Worm (Caenorhabditis elegans) whole organism, late embryonic: ENCODE results near the gene W04D2.4.
A peak's percentile ranks its signal among the peaks of the same experiment; 100 is the strongest.

ENCODE experiments used
- K02D7.2 ChIP-seq: sonication (generic microtip); optimal IDR thresholded peaks from 2 replicates; lab custom pipeline; 2017; ENCODE audit warnings: mild to moderate bottlenecking, missing genetic modification characterization, missing compliant biosample characterization
- Y22D7AL.16 ChIP-seq: sonication (generic microtip); optimal IDR thresholded peaks from 2 replicates; lab custom pipeline; 2016; ENCODE audit warnings: missing genetic modification characterization, missing compliant biosample characterization
- ama-1 ChIP-seq: fragments of 150-350 bp; optimal IDR thresholded peaks from 2 replicates; lab custom pipeline; 2014
- ceh-14 ChIP-seq: sonication (generic microtip); optimal IDR thresholded peaks from 2 replicates; lab custom pipeline; 2016; ENCODE audit warnings: missing genotype, missing genetic modification characterization, missing compliant biosample characterization
- ceh-22 ChIP-seq: sonication (generic microtip); optimal IDR thresholded peaks from 2 replicates; lab custom pipeline; 2017; ENCODE audit warnings: missing biosample characterization, missing genetic modification characterization
- ceh-30 ChIP-seq: fragments of 150-350 bp; optimal IDR thresholded peaks from 2 replicates; lab custom pipeline; 2014; ENCODE audit warnings: missing biosample characterization, missing genetic modification characterization
- ceh-34 ChIP-seq: sonication (generic microtip); optimal IDR thresholded peaks from 2 replicates; lab custom pipeline; 2016; ENCODE audit warnings: mild to moderate bottlenecking, missing genetic modification characterization, missing compliant biosample characterization
- ceh-45 ChIP-seq: fragments of 200-800 bp; sonication (Bioruptor generic); IDR thresholded peaks from 2 replicates; pipeline ENCODE4 v1.3.6; 2022; ENCODE audit warnings: missing genetic modification reagents, missing genetic modification characterization, missing compliant biosample characterization
- ceh-6 ChIP-seq: fragments of 200-800 bp; sonication (Bioruptor generic); optimal IDR thresholded peaks from 2 replicates; lab custom pipeline; 2018; ENCODE audit warnings: mild to moderate bottlenecking, missing genetic modification characterization, missing compliant biosample characterization
- dve-1 ChIP-seq: sonication (generic microtip); optimal IDR thresholded peaks from 2 replicates; lab custom pipeline; 2017; ENCODE audit warnings: antibody characterized with exemption, mild to moderate bottlenecking, missing genetic modification characterization, missing compliant biosample characterization
- eyg-1 ChIP-seq: sonication (generic microtip); optimal IDR thresholded peaks from 2 replicates; lab custom pipeline; 2016; ENCODE audit warnings: missing genotype, missing genetic modification characterization, missing compliant biosample characterization
- fax-1 ChIP-seq: sonication (generic microtip); optimal IDR thresholded peaks from 2 replicates; lab custom pipeline; 2016; ENCODE audit warnings: missing genotype, missing genetic modification characterization, missing compliant biosample characterization
- fkh-10 ChIP-seq: fragments of 150-350 bp; optimal IDR thresholded peaks from 2 replicates; lab custom pipeline; 2014; ENCODE audit warnings: missing biosample characterization, missing genetic modification reagents, missing genetic modification characterization
- hlh-13 ChIP-seq: fragments of 200-800 bp; sonication (Bioruptor generic); optimal IDR thresholded peaks from 2 replicates; lab custom pipeline; 2018; ENCODE audit warnings: mild to moderate bottlenecking, missing genetic modification characterization, missing compliant biosample characterization
- hlh-15 ChIP-seq: sonication (generic microtip); optimal IDR thresholded peaks from 2 replicates; lab custom pipeline; 2016; ENCODE audit warnings: missing genetic modification characterization, missing compliant biosample characterization
- hlh-6 ChIP-seq: sonication (generic microtip); optimal IDR thresholded peaks from 2 replicates; lab custom pipeline; 2016; ENCODE audit warnings: missing genotype, missing genetic modification characterization, missing compliant biosample characterization
- lim-6 ChIP-seq: sonication (generic microtip); optimal IDR thresholded peaks from 2 replicates; lab custom pipeline; 2016; ENCODE audit warnings: missing genetic modification characterization, missing compliant biosample characterization
- lin-11 ChIP-seq: fragments of 200-800 bp; sonication (Bioruptor generic); optimal IDR thresholded peaks from 2 replicates; lab custom pipeline; 2018; ENCODE audit warnings: mild to moderate bottlenecking, missing genetic modification characterization, missing compliant biosample characterization
- mec-3 ChIP-seq: sonication (generic microtip); optimal IDR thresholded peaks from 2 replicates; lab custom pipeline; 2016; ENCODE audit warnings: borderline replicate concordance, missing genetic modification characterization, missing compliant biosample characterization
- nhr-232 ChIP-seq: sonication (generic microtip); optimal IDR thresholded peaks from 2 replicates; lab custom pipeline; 2016; ENCODE audit warnings: missing genetic modification characterization, missing compliant biosample characterization
- npax-4 ChIP-seq: sonication (generic microtip); optimal IDR thresholded peaks from 2 replicates; lab custom pipeline; 2016; ENCODE audit warnings: missing genetic modification characterization, missing compliant biosample characterization
- pax-1 ChIP-seq: fragments of 150-350 bp; optimal IDR thresholded peaks from 2 replicates; lab custom pipeline; 2014; ENCODE audit warnings: missing biosample characterization, missing genetic modification characterization
- pha-4 ChIP-seq: fragments of 150-350 bp; optimal IDR thresholded peaks from 2 replicates; lab custom pipeline; 2018; ENCODE audit warnings: missing biosample characterization, missing genetic modification reagents, missing genetic modification characterization
- ref-2 ChIP-seq: sonication (generic microtip); optimal IDR thresholded peaks from 2 replicates; lab custom pipeline; 2016; ENCODE audit warnings: missing genetic modification characterization, missing compliant biosample characterization
- rnt-1 ChIP-seq: sonication (generic microtip); optimal IDR thresholded peaks from 2 replicates; lab custom pipeline; 2016; ENCODE audit warnings: missing genetic modification characterization, missing compliant biosample characterization
- sox-2 ChIP-seq: fragments of 200-800 bp; sonication (Bioruptor generic); IDR thresholded peaks from 2 replicates; pipeline ENCODE4 v1.3.6; 2022; ENCODE audit warnings: missing genetic modification reagents, missing genetic modification characterization, missing compliant biosample characterization
- sox-4 ChIP-seq: sonication (generic microtip); optimal IDR thresholded peaks from 2 replicates; lab custom pipeline; 2017; ENCODE audit warnings: mild to moderate bottlenecking, missing genetic modification characterization, inconsistent platforms, missing compliant biosample characterization
- tbx-2 ChIP-seq: sonication (generic microtip); optimal IDR thresholded peaks from 2 replicates; lab custom pipeline; 2016; ENCODE audit warnings: missing genetic modification characterization, missing compliant biosample characterization
- unc-3 ChIP-seq, 2 experiments: fragments of 200-800 bp in 1 of 2; sonication (Bioruptor generic) in 1 of 2; sonication (generic microtip) in 1 of 2; conservative IDR thresholded peaks in 1 of 2; optimal IDR thresholded peaks in 1 of 2; 2 replicates each; pipeline versions ENCODE4 v1.3.6 to Lab custom; 2016 to 2022; ENCODE audit warnings: missing compliant biosample characterization in 2 of 2, missing genetic modification characterization in 2 of 2, missing genetic modification reagents in 1 of 2
- unc-42 ChIP-seq: sonication (generic microtip); optimal IDR thresholded peaks from 2 replicates; lab custom pipeline; 2016; ENCODE audit warnings: missing genotype, missing genetic modification characterization, missing compliant biosample characterization
- unc-86 ChIP-seq: sonication (generic microtip); optimal IDR thresholded peaks from 2 replicates; lab custom pipeline; 2016; ENCODE audit warnings: missing genetic modification characterization, missing compliant biosample characterization
- ztf-16 ChIP-seq: sonication (generic microtip); optimal IDR thresholded peaks from 2 replicates; lab custom pipeline; 2017; ENCODE audit warnings: missing genetic modification characterization, missing compliant biosample characterization

The W04D2.4 gene

ce11 chrV:12540018-12540417 lies 42.5 kb upstream of the W04D2.4 start:
- no peak for TF ChIP-seq lin-11 (tag; lab: Kevin White, UChicago)
- TF ChIP-seq ceh-22 (tag; lab: Kevin White, UChicago), result no peak
- TF ChIP-seq hlh-15 (tag; lab: Kevin White, UChicago), result no peak
- no peak for TF ChIP-seq eyg-1
- no peak for TF ChIP-seq nhr-232
- TF ChIP-seq sox-4 (tag; lab: Kevin White, UChicago), result no peak
- TF ChIP-seq ceh-6 (GFP tag; lab: Kevin White, UChicago), result no peak
- TF ChIP-seq ztf-16 (tag; lab: Kevin White, UChicago), result no peak
- no peak for TF ChIP-seq Y22D7AL.16
- TF ChIP-seq hlh-6 (tag; lab: Kevin White, UChicago), result no peak
- TF ChIP-seq mec-3, result no peak
- TF ChIP-seq ref-2, result no peak
- TF ChIP-seq pha-4 (tag; lab: Kevin White, UChicago), result no peak

ce11 chrV:12538984-12539852 lies 41.7 kb upstream of the W04D2.4 start:
- TF ChIP-seq ref-2, result peak; percentile 36
- no peak for TF ChIP-seq K02D7.2 (tag; lab: Kevin White, UChicago)

ce11 chrV:12537505-12537904 lies 40.0 kb upstream of the W04D2.4 start:
- TF ChIP-seq unc-86, result no peak
- no peak for TF ChIP-seq rnt-1
- TF ChIP-seq fax-1, result no peak
- no peak for TF ChIP-seq lim-6 (tag; lab: Kevin White, UChicago)
- TF ChIP-seq ama-1 (lab: Kevin White, UChicago), result no peak
- no peak for TF ChIP-seq tbx-2
- no peak for TF ChIP-seq npax-4 (tag; lab: Kevin White, UChicago)
- no peak for TF ChIP-seq unc-3 (GFP tag; conservative IDR thresholded peaks at IDR 0.05; lab: Robert Waterston, UW)
- TF ChIP-seq unc-3 (tag; optimal IDR thresholded peaks at IDR 0.05; lab: Kevin White, UChicago), result no peak
- TF ChIP-seq K02D7.2 (tag; lab: Kevin White, UChicago), result no peak
- no peak for TF ChIP-seq fkh-10 (GFP tag; lab: Kevin White, UChicago)
- TF ChIP-seq ceh-34 (tag; lab: Kevin White, UChicago), result no peak

ce11 chrV:12536409-12537038 lies 39.0 kb upstream of the W04D2.4 start:
- TF ChIP-seq sox-2 (GFP tag; lab: Robert Waterston, UW) (no peak), ceh-30 (tag; lab: Kevin White, UChicago) (no peak), dve-1 (tag; lab: Kevin White, UChicago) (no peak), ceh-14 (tag; lab: Kevin White, UChicago) (no peak), sox-4 (tag; lab: Kevin White, UChicago) (no peak), ceh-45 (GFP tag; lab: Robert Waterston, UW) (no peak), hlh-13 (no peak), unc-42 (tag; lab: Kevin White, UChicago) (no peak)

- TF ChIP-seq K02D7.2 (tag; lab: Kevin White, UChicago) (no peak), ceh-45 (GFP tag; lab: Robert Waterston, UW) (no peak), ama-1 (lab: Kevin White, UChicago) (no peak), pax-1 (tag; lab: Kevin White, UChicago) (no peak)
These were observed 37.4 kb upstream of the W04D2.4 start for ce11 chrV:12534941-12535340.
